Fruit fly (Drosophila melanogaster) whole organism, wandering third instar larva: ENCODE results near the gene mus302.

Experiments used
- Abd-B ChIP-seq: fragments of >200 bp; optimal IDR thresholded peaks from 2 replicates; lab custom pipeline; 2017; ENCODE audit warnings: missing biosample characterization, missing genetic modification characterization
- CG32264 ChIP-seq: fragments of 200-800 bp; sonication (Bioruptor generic); optimal IDR thresholded peaks from 2 replicates; lab custom pipeline; 2016; ENCODE audit warnings: missing biosample characterization, missing genetic modification characterization
- CG9705 ChIP-seq: fragments of 200-800 bp; sonication (Bioruptor generic); optimal IDR thresholded peaks from 2 replicates; lab custom pipeline; 2018; ENCODE audit warnings: missing biosample characterization, mild to moderate bottlenecking, missing genetic modification characterization
- CrebA ChIP-seq: fragments of 200-800 bp; sonication (Bioruptor generic); optimal IDR thresholded peaks from 2 replicates; lab custom pipeline; 2016; ENCODE audit warnings: missing biosample characterization, mild to moderate bottlenecking, missing genetic modification characterization, borderline replicate concordance
- Dfd ChIP-seq: fragments of >200 bp; optimal IDR thresholded peaks from 2 replicates; lab custom pipeline; 2017; ENCODE audit warnings: missing biosample characterization, missing genetic modification characterization
- Dif ChIP-seq: fragments of 200-275, 200-300 bp; sonication (Bioruptor generic); optimal IDR thresholded peaks from 2 replicates; lab custom pipeline; 2018; ENCODE audit warnings: missing biosample characterization, missing genetic modification characterization; ENCODE audit not compliant: partially characterized antibody
- GATAd ChIP-seq: sonication (Bioruptor generic); optimal IDR thresholded peaks from 2 replicates; lab custom pipeline; 2016; ENCODE audit warnings: missing biosample characterization, missing genetic modification characterization
- HLH106 ChIP-seq: fragments of 200-800 bp; optimal IDR thresholded peaks from 3 replicates; lab custom pipeline; 2019; ENCODE audit warnings: missing biosample characterization, mild to moderate bottlenecking, missing genetic modification characterization, moderate library complexity
- Hnf4 ChIP-seq: fragments of 200-800 bp; sonication (Bioruptor generic); optimal IDR thresholded peaks from 2 replicates; lab custom pipeline; 2016; ENCODE audit warnings: missing biosample characterization, mild to moderate bottlenecking, missing genetic modification characterization
- Hr78 ChIP-seq: fragments of >200 bp; optimal IDR thresholded peaks from 2 replicates; lab custom pipeline; 2017; ENCODE audit warnings: missing biosample characterization, missing genetic modification characterization
- Hr83 ChIP-seq: fragments of 200-300 bp; sonication (Bioruptor generic); optimal IDR thresholded peaks from 2 replicates; lab custom pipeline; 2016; ENCODE audit warnings: missing biosample characterization, mild to moderate bottlenecking, missing genetic modification characterization, moderate library complexity; ENCODE audit not compliant: poor library complexity, severe bottlenecking
- Jra ChIP-seq: sonication (Bioruptor generic); optimal IDR thresholded peaks from 2 replicates; lab custom pipeline; 2016; ENCODE audit warnings: missing biosample characterization, missing genetic modification characterization
- Mio ChIP-seq: sonication (Bioruptor generic); optimal IDR thresholded peaks from 2 replicates; lab custom pipeline; 2016; ENCODE audit warnings: missing biosample characterization, missing genetic modification characterization
- Myc ChIP-seq: fragments of >200 bp; optimal IDR thresholded peaks from 2 replicates; lab custom pipeline; 2017
- N ChIP-seq: fragments of >200 bp; optimal IDR thresholded peaks from 2 replicates; lab custom pipeline; 2018; ENCODE audit warnings: missing biosample characterization, missing external identifiers, missing genetic modification characterization
- OdsH ChIP-seq: fragments of 200-800 bp; sonication (Bioruptor generic); optimal IDR thresholded peaks from 2 replicates; lab custom pipeline; 2016; ENCODE audit warnings: missing biosample characterization, mild to moderate bottlenecking, missing genetic modification characterization
- Rel ChIP-seq, 2 experiments: fragments of 200-800 bp; sonication (Bioruptor generic) in 1 of 2; optimal IDR thresholded peaks; 2 replicates in 1 of 2; 3 replicates in 1 of 2; lab custom pipeline; 2016 to 2019; ENCODE audit warnings: mild to moderate bottlenecking in 2 of 2, missing biosample characterization in 2 of 2, missing genetic modification characterization in 2 of 2, moderate library complexity in 1 of 2
- Sp1 ChIP-seq: fragments of 200-800 bp; sonication (Bioruptor generic); optimal IDR thresholded peaks from 3 replicates; lab custom pipeline; 2019; ENCODE audit warnings: missing biosample characterization, mild to moderate bottlenecking, missing genetic modification characterization, moderate library complexity
- Vsx2 ChIP-seq: fragments of 200-300, 225-300 bp; sonication (Bioruptor generic); optimal IDR thresholded peaks from 2 replicates; lab custom pipeline; 2018; ENCODE audit warnings: missing biosample characterization, missing genetic modification characterization; ENCODE audit not compliant: partially characterized antibody
- br ChIP-seq: fragments of 200-800 bp; sonication (Bioruptor generic); optimal IDR thresholded peaks from 2 replicates; lab custom pipeline; 2016; ENCODE audit warnings: missing biosample characterization, missing genetic modification characterization
- brk ChIP-seq: fragments of 200-800 bp; sonication (Bioruptor generic); optimal IDR thresholded peaks from 2 replicates; lab custom pipeline; 2016; ENCODE audit warnings: missing biosample characterization, mild to moderate bottlenecking, missing genetic modification characterization
- dl ChIP-seq, 2 experiments: fragments of 175-275, 200-275 bp in 1 of 2; fragments of 200-275 bp in 1 of 2; sonication (Bioruptor generic); optimal IDR thresholded peaks; lab custom pipeline; 2018; ENCODE audit warnings: mild to moderate bottlenecking in 2 of 2, missing biosample characterization in 2 of 2, missing genetic modification characterization in 2 of 2, moderate library complexity in 2 of 2; ENCODE audit not compliant: partially characterized antibody in 2 of 2, insufficient read depth in 1 of 2
- dmrt93B ChIP-seq: fragments of 200-800 bp; sonication (Bioruptor generic); optimal IDR thresholded peaks from 2 replicates; lab custom pipeline; 2018; ENCODE audit warnings: missing biosample characterization, mild to moderate bottlenecking, missing genetic modification characterization
- dsf ChIP-seq: sonication (Bioruptor generic); optimal IDR thresholded peaks from 2 replicates; lab custom pipeline; 2016; ENCODE audit warnings: missing biosample characterization, missing genetic modification characterization, borderline replicate concordance
- ey ChIP-seq: fragments of 200-800 bp; sonication (Bioruptor generic); optimal IDR thresholded peaks from 2 replicates; lab custom pipeline; 2016; ENCODE audit warnings: missing biosample characterization, missing genetic modification characterization
- foxo ChIP-seq, 2 experiments: fragments of 200-800 bp; sonication (Bioruptor generic); optimal IDR thresholded peaks; 2 replicates in 1 of 2; 3 replicates in 1 of 2; lab custom pipeline; 2016 to 2017; ENCODE audit warnings: missing biosample characterization in 2 of 2, missing genetic modification characterization in 2 of 2
- fru ChIP-seq: fragments of 200-800 bp; sonication (Bioruptor generic); optimal IDR thresholded peaks from 3 replicates; lab custom pipeline; 2016; ENCODE audit warnings: missing biosample characterization, mild to moderate bottlenecking, missing genetic modification characterization
- h ChIP-seq: fragments of 200-800 bp; sonication (Bioruptor generic); optimal IDR thresholded peaks from 3 replicates; lab custom pipeline; 2016; ENCODE audit warnings: missing biosample characterization, mild to moderate bottlenecking, missing genetic modification characterization
- jim ChIP-seq: fragments of 175-275, 200-325 bp; sonication (Bioruptor generic); optimal IDR thresholded peaks from 2 replicates; lab custom pipeline; 2016; ENCODE audit warnings: missing biosample characterization, mild to moderate bottlenecking, missing genetic modification characterization
- lola ChIP-seq: fragments of >200 bp; optimal IDR thresholded peaks from 2 replicates; lab custom pipeline; 2017; ENCODE audit warnings: missing biosample characterization, missing genetic modification characterization
- pan ChIP-seq: fragments of >200 bp; optimal IDR thresholded peaks from 2 replicates; lab custom pipeline; 2017
- psq ChIP-seq: fragments of 200-800 bp; sonication (Bioruptor generic); optimal IDR thresholded peaks from 3 replicates; lab custom pipeline; 2017; ENCODE audit warnings: missing biosample characterization, mild to moderate bottlenecking, missing genetic modification characterization, moderate library complexity
- rgr ChIP-seq: fragments of 200-800 bp; sonication (Bioruptor generic); optimal IDR thresholded peaks from 3 replicates; lab custom pipeline; 2016; ENCODE audit warnings: missing biosample characterization, mild to moderate bottlenecking, missing genetic modification characterization
- sage ChIP-seq: fragments of 200-800 bp; sonication (Bioruptor generic); optimal IDR thresholded peaks from 2 replicates; lab custom pipeline; 2016; ENCODE audit warnings: missing biosample characterization, mild to moderate bottlenecking, missing genetic modification characterization
- sv ChIP-seq: fragments of 200-800 bp; sonication (Bioruptor generic); optimal IDR thresholded peaks from 3 replicates; lab custom pipeline; 2016; ENCODE audit warnings: missing biosample characterization, missing genetic modification characterization
- tai ChIP-seq: sonication (Bioruptor generic); optimal IDR thresholded peaks from 2 replicates; lab custom pipeline; 2016; ENCODE audit warnings: missing biosample characterization, missing genetic modification characterization
- usp ChIP-seq: fragments of >200 bp; optimal IDR thresholded peaks from 2 replicates; lab custom pipeline; 2017; ENCODE audit warnings: missing biosample characterization, missing genetic modification characterization
- woc ChIP-seq: sonication (Bioruptor generic); optimal IDR thresholded peaks from 2 replicates; lab custom pipeline; 2016; ENCODE audit warnings: missing biosample characterization, mild to moderate bottlenecking, missing genetic modification characterization

mus302 gene

DNA sequence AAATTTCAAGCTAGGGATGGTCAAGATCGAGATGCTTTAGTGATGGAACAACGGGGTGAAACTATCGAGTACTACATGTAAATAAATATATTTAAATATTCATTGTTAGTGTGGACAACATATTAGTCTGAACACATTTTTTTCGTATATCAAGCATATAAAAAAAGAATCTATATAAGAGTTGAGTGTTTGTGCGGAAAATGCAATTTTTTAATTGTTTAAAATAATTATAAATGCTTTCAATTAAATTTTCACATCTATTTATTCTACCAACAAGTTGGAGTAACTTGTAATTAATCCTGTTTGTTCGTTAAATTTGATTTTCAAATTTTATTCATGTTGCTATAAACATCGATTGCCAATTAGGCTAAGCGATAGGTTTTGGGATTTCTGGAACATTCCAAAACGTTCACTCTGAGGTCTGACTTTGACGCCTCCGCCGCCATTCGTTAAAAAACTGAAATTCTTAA is at the start of gene mus302, which contains the start of gene CG9705:
TSS of gene mus302 (minus strand) at position 33 of the 470 bp plus-strand sequence.
TSS of gene CG9705 (plus strand) at position 397 of the 470 bp plus-strand sequence.
- TF ChIP-seq Dif (GFP tag; lab: Kevin White, UChicago) (no peak), dl (GFP tag; optimal IDR thresholded peaks at IDR 0.05; lab: Kevin White, UChicago; ENCODE audit: insufficient read depth in 1 of 2, partially characterized antibody in 2 of 2) (no peak), dsf (GFP tag; lab: Kevin White, UChicago) (peak; percentile 26), jim (no peak), Dfd (GFP tag; lab: Kevin White, UChicago) (no peak), N (GFP tag; lab: Kevin White, UChicago) (no peak), brk (no peak), CG32264 (GFP tag; lab: Kevin White, UChicago) (no peak), h (GFP tag; lab: Kevin White, UChicago) (peak; percentile 42), sv (GFP tag; lab: Kevin White, UChicago) (peak; percentile 26), sage (GFP tag; lab: Kevin White, UChicago) (no peak), dmrt93B (GFP tag; lab: Kevin White, UChicago) (no peak), lola (GFP tag; lab: Kevin White, UChicago) (no peak), Vsx2 (GFP tag; lab: Kevin White, UChicago) (no peak), rgr (peak; percentile 37), usp (GFP tag; lab: Kevin White, UChicago) (no peak), CrebA (GFP tag; lab: Kevin White, UChicago) (no peak), Jra (no peak), pan (no peak), ey (GFP tag; lab: Kevin White, UChicago) (no peak), Hnf4 (GFP tag; lab: Kevin White, UChicago) (no peak), HLH106 (tag; lab: Kevin White, UChicago) (peak; percentile 62), GATAd (GFP tag; lab: Kevin White, UChicago) (no peak), tai (GFP tag; lab: Kevin White, UChicago) (no peak), OdsH (GFP tag; lab: Kevin White, UChicago) (peak; percentile 36), Sp1 (GFP tag; lab: Kevin White, UChicago) (peak; percentile 32), fru (GFP tag; lab: Kevin White, UChicago) (peak; percentile 11), Hr83 (GFP tag; lab: Kevin White, UChicago) (peak; percentile 34), Myc (lab: Kevin White, UChicago) (peak; percentile 14), Abd-B (GFP tag; lab: Kevin White, UChicago) (no peak), psq (peak; percentile 45), Rel (GFP tag; optimal IDR thresholded peaks at IDR 0.05; lab: Kevin White, UChicago) (no peak), Rel (tag; optimal IDR thresholded peaks at IDR 0.05; lab: Kevin White, UChicago) (peak; percentile 4), CG9705 (GFP tag; lab: Kevin White, UChicago) (peak; percentile 75), woc (GFP tag; lab: Kevin White, UChicago) (peak; percentile 69), Hr78 (GFP tag; lab: Kevin White, UChicago) (no peak), Mio (GFP tag; lab: Kevin White, UChicago) (no peak), br (peak; percentile 17), foxo (GFP tag; optimal IDR thresholded peaks at IDR 0.05; lab: Kevin White, UChicago) (peak in 1 of 2 experiments; percentile 33)

- TF ChIP-seq HLH106 (tag; lab: Kevin White, UChicago) (no peak), dsf (GFP tag; lab: Kevin White, UChicago) (no peak), lola (GFP tag; lab: Kevin White, UChicago) (no peak), dl (GFP tag; optimal IDR thresholded peaks at IDR 0.05; lab: Kevin White, UChicago; ENCODE audit: insufficient read depth in 1 of 2, partially characterized antibody in 2 of 2) (no peak)
Measured at dm6 chr3L:16828967-16829366, 49.4 kb upstream of the mus302 start, which contains the start of gene CG13024. Gene CG13024 (minus strand): TSS chr3L:16829074.
